Fruit fly (Drosophila melanogaster): ENCODE data around the gene CG34179.
A peak's percentile ranks its signal among the peaks of the same experiment; 100 is the strongest.

Gene CG34179

dm6 chr2L:6081134-6081832 lies 32.8 kb upstream of the CG34179 start:
- no peak for TF ChIP-seq Hr38 (GFP tag; optimal IDR thresholded peaks at IDR 0.05)
- peak; percentile 93 for TF ChIP-seq svp (GFP tag)
- peak; percentile 93 for TF ChIP-seq Eip78C (GFP tag)
- TF ChIP-seq spab (GFP tag; optimal IDR thresholded peaks at IDR 0.05), result no peak
- no peak for TF ChIP-seq vri (GFP tag; optimal IDR thresholded peaks at IDR 0.05)
- peak; percentile 42 for TF ChIP-seq Blimp-1 (GFP tag; optimal IDR thresholded peaks at IDR 0.05)
- TF ChIP-seq achi (GFP tag; optimal IDR thresholded peaks at IDR 0.05), result no peak
- TF ChIP-seq Met (GFP tag; optimal IDR thresholded peaks at IDR 0.05), result peak; percentile 100
- TF ChIP-seq CG6854 (GFP tag; optimal IDR thresholded peaks at IDR 0.05), result peak; percentile 72
- peak; percentile 29; the same call in 1 of the 3 replicates for TF ChIP-seq CG6163 (GFP tag; IDR thresholded peaks at IDR 0.05)
- TF ChIP-seq lz (GFP tag; optimal IDR thresholded peaks at IDR 0.05), result no peak
- TF ChIP-seq Eip93F (GFP tag; optimal IDR thresholded peaks at IDR 0.05), result peak; percentile 73
- no peak for TF ChIP-seq CG6808 (GFP tag; optimal IDR thresholded peaks at IDR 0.05)
- peak; percentile 54 to 73 for TF ChIP-seq ss (GFP tag; optimal IDR thresholded peaks at IDR 0.05)
- peak; percentile 4 for TF ChIP-seq Hr39 (GFP tag; optimal IDR thresholded peaks at IDR 0.05)

- TF ChIP-seq CG16779 (tag; optimal IDR thresholded peaks at IDR 0.05), result peak; percentile 39
- TF ChIP-seq CG1621 (tag; optimal IDR thresholded peaks at IDR 0.05), result no peak
- no peak for TF ChIP-seq Ets96B (tag; optimal IDR thresholded peaks at IDR 0.05)
- peak; percentile 28; the same call in 1 of the 3 replicates for TF ChIP-seq CG6163 (GFP tag; IDR thresholded peaks at IDR 0.05)
- peak; percentile 91 for TF ChIP-seq fkh (GFP tag; optimal IDR thresholded peaks at IDR 0.05)
Observed at dm6 chr2L:6080329-6080728, 31.8 kb upstream of the CG34179 start.

dm6 chr2L:6078757-6079351 lies 30.3 kb upstream of the CG34179 start:
- TF ChIP-seq topi (GFP tag; optimal IDR thresholded peaks at IDR 0.05) (peak; percentile 8), CG6854 (GFP tag; optimal IDR thresholded peaks at IDR 0.05) (peak; percentile 50), ss (GFP tag; optimal IDR thresholded peaks at IDR 0.05) (peak; percentile 63 to 72), CG7368 (GFP tag; optimal IDR thresholded peaks at IDR 0.05) (peak; percentile 29), CG16779 (tag; optimal IDR thresholded peaks at IDR 0.05) (peak; percentile 63), Sox15 (GFP tag; optimal IDR thresholded peaks at IDR 0.05) (no peak), Eip75B (GFP tag; optimal IDR thresholded peaks at IDR 0.05) (peak; percentile 86), Lpt (GFP tag; optimal IDR thresholded peaks at IDR 0.05) (peak; percentile 75), CG11294 (GFP tag; IDR thresholded peaks at IDR 0.05) (no peak), dsx (GFP tag; optimal IDR thresholded peaks at IDR 0.05; ENCODE audit: poor library complexity, severe bottlenecking) (peak; percentile 30), fkh (GFP tag; optimal IDR thresholded peaks at IDR 0.05) (peak; percentile 71), Smox (GFP tag; optimal IDR thresholded peaks at IDR 0.05) (no peak), Gug (GFP tag; IDR thresholded peaks at IDR 0.05) (peak; percentile 42), Sox14 (GFP tag; optimal IDR thresholded peaks at IDR 0.05) (peak; percentile 1), Hr38 (GFP tag; optimal IDR thresholded peaks at IDR 0.05) (no peak), Ets96B (tag; optimal IDR thresholded peaks at IDR 0.05) (no peak), fd59A (GFP tag; optimal IDR thresholded peaks at IDR 0.05) (no peak), spab (GFP tag; optimal IDR thresholded peaks at IDR 0.05) (no peak), net (GFP tag; optimal IDR thresholded peaks at IDR 0.05) (peak; percentile 16), CG32006 (GFP tag; optimal IDR thresholded peaks at IDR 0.05) (no peak), CG6808 (GFP tag; optimal IDR thresholded peaks at IDR 0.05) (no peak), vri (GFP tag; optimal IDR thresholded peaks at IDR 0.05) (peak; percentile 29), CG15336 (GFP tag; IDR thresholded peaks at IDR 0.05) (peak; percentile 38; the same call in 1 of the 2 replicates), cyc (GFP tag; optimal IDR thresholded peaks at IDR 0.05) (no peak), CG6276 (GFP tag; optimal IDR thresholded peaks at IDR 0.05) (peak; percentile 21), CG1621 (tag; optimal IDR thresholded peaks at IDR 0.05) (peak; percentile 25), Eip78C (GFP tag) (peak; percentile 88), CG6163 (GFP tag; IDR thresholded peaks at IDR 0.05) (peak; percentile 73), svp (GFP tag) (peak; percentile 85), esn (GFP tag; optimal IDR thresholded peaks at IDR 0.05) (peak; percentile 3), Ets21C (GFP tag; optimal IDR thresholded peaks at IDR 0.05) (no peak), Met (GFP tag; optimal IDR thresholded peaks at IDR 0.05) (peak; percentile 100), CG8119 (GFP tag; IDR thresholded peaks at IDR 0.05) (no peak), CG3032 (tag; optimal IDR thresholded peaks at IDR 0.05) (no peak)
